Fruit fly (Drosophila melanogaster): ENCODE results near the gene Taf10.

- peak; percentile 97 for TF ChIP-seq CG10669 (GFP tag; optimal IDR thresholded peaks at IDR 0.05)
- peak; percentile 97 for TF ChIP-seq topi (GFP tag; optimal IDR thresholded peaks at IDR 0.05)
- peak; percentile 99 for TF ChIP-seq svp (GFP tag)
- TF ChIP-seq CG11762 (GFP tag; optimal IDR thresholded peaks at IDR 0.05; ENCODE audit: insufficient read depth): peak; percentile 98
- TF ChIP-seq CG31627 (GFP tag; optimal IDR thresholded peaks at IDR 0.05): peak; percentile 97
Observed at dm6 chr2L:2751904-2752459, 15.7 kb upstream of the Taf10 start, which contains the start of gene Bacc.
